Fruit fly (Drosophila melanogaster) whole organism, embryonic: Measurements from ENCODE around the gene Gr98d.

Experiments used
- Abd-B ChIP-seq: fragments of 200-800 bp; sonication (Bioruptor generic); optimal IDR thresholded peaks from 2 replicates; lab custom pipeline; 2018; ENCODE audit warnings: missing biosample characterization, mild to moderate bottlenecking, missing genetic modification characterization, moderate library complexity
- Adf1 ChIP-seq: fragments of 200-800 bp; sonication (Bioruptor generic); IDR thresholded peaks from 2 replicates; pipeline ENCODE4 v1.3.6; 2022; ENCODE audit warnings: missing biosample characterization, missing genetic modification characterization
- B-H1 ChIP-seq: fragments of 200-800 bp; sonication (Bioruptor generic); IDR thresholded peaks from 3 replicates; pipeline ENCODE4 v1.3.6; 2022; ENCODE audit warnings: missing biosample characterization, missing genetic modification characterization
- CG10565 ChIP-seq: fragments of 200-800 bp; sonication (Bioruptor generic); optimal IDR thresholded peaks from 3 replicates; lab custom pipeline; 2016; ENCODE audit warnings: missing biosample characterization, mild to moderate bottlenecking, missing genetic modification characterization
- CG11456 ChIP-seq: fragments of 200-800 bp; sonication (Bioruptor generic); IDR thresholded peaks from 3 replicates; pipeline ENCODE4 v1.3.6; 2022; ENCODE audit warnings: missing biosample characterization, missing genetic modification characterization
- CG12071 ChIP-seq: fragments of 200-800 bp; sonication (Bioruptor generic); optimal IDR thresholded peaks from 3 replicates; lab custom pipeline; 2018; ENCODE audit warnings: missing biosample characterization, mild to moderate bottlenecking, missing genetic modification characterization
- CG12219 ChIP-seq: fragments of 200-800 bp; sonication (Bioruptor generic); optimal IDR thresholded peaks from 3 replicates; lab custom pipeline; 2018; ENCODE audit warnings: missing biosample characterization, mild to moderate bottlenecking, missing genetic modification characterization
- CG12391 ChIP-seq: fragments of 200-800 bp; sonication (Bioruptor generic); optimal IDR thresholded peaks from 3 replicates; lab custom pipeline; 2018; ENCODE audit warnings: missing biosample characterization, mild to moderate bottlenecking, missing genetic modification characterization, moderate library complexity
- CG12769 ChIP-seq: fragments of 200-800 bp; sonication (Bioruptor generic); optimal IDR thresholded peaks from 2 replicates; lab custom pipeline; 2019; ENCODE audit warnings: missing biosample characterization, mild to moderate bottlenecking, missing genetic modification characterization, moderate library complexity
- CG12942 ChIP-seq: fragments of 200-800 bp; sonication (Bioruptor generic); optimal IDR thresholded peaks from 3 replicates; lab custom pipeline; 2016; ENCODE audit warnings: missing biosample characterization, missing genetic modification characterization
- CG13296 ChIP-seq: fragments of 200-800 bp; sonication (Bioruptor generic); optimal IDR thresholded peaks from 3 replicates; lab custom pipeline; 2018; ENCODE audit warnings: missing biosample characterization, mild to moderate bottlenecking, missing genetic modification characterization
- CG16863 ChIP-seq: fragments of 200-800 bp; sonication (Bioruptor generic); optimal IDR thresholded peaks from 3 replicates; lab custom pipeline; 2016; ENCODE audit warnings: missing biosample characterization, missing genetic modification characterization
- CG17612 ChIP-seq: fragments of 200-800 bp; sonication (Bioruptor generic); IDR thresholded peaks from 2 replicates; pipeline ENCODE4 v1.3.6; 2022; ENCODE audit warnings: missing biosample characterization, missing genetic modification characterization
- CG1792 ChIP-seq: fragments of 200-800 bp; sonication (Bioruptor generic); optimal IDR thresholded peaks from 2 replicates; lab custom pipeline; 2016; ENCODE audit warnings: missing biosample characterization, missing genetic modification characterization
- CG18011 ChIP-seq: fragments of 200-800 bp; sonication (Bioruptor generic); optimal IDR thresholded peaks from 2 replicates; lab custom pipeline; 2017; ENCODE audit warnings: missing biosample characterization, missing genetic modification characterization, mild to moderate bottlenecking, moderate library complexity, missing genotype
- CG1832 ChIP-seq: fragments of 200-800 bp; sonication (Bioruptor generic); optimal IDR thresholded peaks from 2 replicates; lab custom pipeline; 2017; ENCODE audit warnings: missing biosample characterization, mild to moderate bottlenecking, missing genetic modification characterization, inconsistent platforms
- CG2678 ChIP-seq: fragments of 200-800 bp; sonication (Bioruptor generic); optimal IDR thresholded peaks from 3 replicates; lab custom pipeline; 2019; ENCODE audit warnings: missing biosample characterization, mild to moderate bottlenecking, missing genetic modification characterization, moderate library complexity
- CG34224 ChIP-seq: fragments of 200-800 bp; sonication (Bioruptor generic); IDR thresholded peaks from 3 replicates; pipeline ENCODE4 v1.3.6; 2022; ENCODE audit warnings: missing biosample characterization, missing genetic modification characterization; ENCODE audit not compliant: partially characterized antibody
- CG3847 ChIP-seq: fragments of 200-800 bp; sonication (Bioruptor generic); IDR thresholded peaks from 2 replicates; pipeline ENCODE4 v1.3.6; 2022; ENCODE audit warnings: missing biosample characterization, missing genetic modification characterization
- CG42726 ChIP-seq: fragments of 200-800 bp; sonication (Bioruptor generic); IDR thresholded peaks from 2 replicates; pipeline ENCODE4 v1.3.6; 2022; ENCODE audit warnings: missing biosample characterization, missing genetic modification characterization; ENCODE audit not compliant: partially characterized antibody
- CG4328 ChIP-seq: fragments of 200-800 bp; sonication (Bioruptor generic); optimal IDR thresholded peaks from 3 replicates; lab custom pipeline; 2017; ENCODE audit warnings: missing biosample characterization, missing genetic modification reagents, missing genetic modification characterization
- CG4404 ChIP-seq: fragments of 200-800 bp; sonication (Bioruptor generic); IDR thresholded peaks from 2 replicates; pipeline ENCODE4 v1.3.6; 2022; ENCODE audit warnings: missing biosample characterization, missing genetic modification characterization
- CG4707 ChIP-seq: fragments of 200-800 bp; sonication (Bioruptor generic); optimal IDR thresholded peaks from 2 replicates; lab custom pipeline; 2018; ENCODE audit warnings: missing biosample characterization, mild to moderate bottlenecking, missing genetic modification characterization, moderate library complexity
- CG8089 ChIP-seq: fragments of 200-800 bp; sonication (Bioruptor generic); optimal IDR thresholded peaks from 3 replicates; lab custom pipeline; 2016; ENCODE audit warnings: missing biosample characterization, missing genetic modification characterization
- CG8388 ChIP-seq: fragments of 200-800 bp; sonication (Bioruptor generic); optimal IDR thresholded peaks from 2 replicates; lab custom pipeline; 2019; ENCODE audit warnings: missing biosample characterization, mild to moderate bottlenecking, missing genetic modification characterization, moderate library complexity
- CG8478 ChIP-seq: fragments of >200 bp; optimal IDR thresholded peaks from 2 replicates; lab custom pipeline; 2018
- CG9797 ChIP-seq: fragments of 200-800 bp; sonication (Bioruptor generic); optimal IDR thresholded peaks from 3 replicates; lab custom pipeline; 2018; ENCODE audit warnings: missing biosample characterization, mild to moderate bottlenecking, missing genetic modification characterization
- Eip74EF ChIP-seq, 2 experiments: fragments of 200-800 bp in 1 of 2; fragments of >200 bp in 1 of 2; sonication (Bioruptor generic) in 1 of 2; optimal IDR thresholded peaks; 2 replicates each; lab custom pipeline; 2017 to 2019; ENCODE audit warnings: missing biosample characterization in 2 of 2, missing genetic modification characterization in 2 of 2, mild to moderate bottlenecking in 1 of 2, moderate library complexity in 1 of 2
- H2.0 ChIP-seq: fragments of 200-800 bp; sonication (Bioruptor generic); IDR thresholded peaks from 2 replicates; pipeline ENCODE4 v1.3.6; 2022; ENCODE audit warnings: missing biosample characterization, missing genetic modification characterization
- Jarid2 ChIP-seq: fragments of 200-800 bp; sonication (Bioruptor generic); optimal IDR thresholded peaks from 3 replicates; lab custom pipeline; 2017; ENCODE audit warnings: mild to moderate bottlenecking, missing biosample characterization, missing genetic modification reagents, missing genetic modification characterization
- Lim3 ChIP-seq: fragments of 200-800 bp; sonication (Bioruptor generic); IDR thresholded peaks from 2 replicates; pipeline ENCODE4 v1.3.6; 2022; ENCODE audit warnings: missing biosample characterization, missing genetic modification characterization
- NfI ChIP-seq: fragments of 200-800 bp; sonication (Bioruptor generic); optimal IDR thresholded peaks from 3 replicates; lab custom pipeline; 2018; ENCODE audit warnings: missing biosample characterization, mild to moderate bottlenecking, missing genetic modification characterization, moderate library complexity
- Oli ChIP-seq: fragments of 200-800 bp; sonication (Bioruptor generic); optimal IDR thresholded peaks from 2 replicates; lab custom pipeline; 2018; ENCODE audit warnings: missing biosample characterization, mild to moderate bottlenecking, missing genetic modification characterization, moderate library complexity
- Poxn ChIP-seq: fragments of 200-800 bp; sonication (Bioruptor generic); IDR thresholded peaks from 2 replicates; pipeline ENCODE4 v1.3.6; 2022; ENCODE audit warnings: missing biosample characterization, missing genetic modification characterization
- Side ChIP-seq: fragments of 200-800 bp; sonication (Bioruptor generic); optimal IDR thresholded peaks from 2 replicates; lab custom pipeline; 2016; ENCODE audit warnings: missing biosample characterization, missing genetic modification characterization
- Stat92E ChIP-seq, 3 experiments: fragments of >200 bp in 2 of 3; fragments of 200-800 bp in 1 of 3; sonication (Bioruptor generic) in 1 of 3; optimal IDR thresholded peaks; 2 replicates each; lab custom pipeline; 2017 to 2019; ENCODE audit warnings: missing biosample characterization in 3 of 3, missing genetic modification characterization in 3 of 3, mild to moderate bottlenecking in 1 of 3, moderate library complexity in 1 of 3
- Xrp1 ChIP-seq: fragments of 200-800 bp; sonication (Bioruptor generic); IDR thresholded peaks from 2 replicates; pipeline ENCODE4 v1.3.6; 2022; ENCODE audit warnings: missing biosample characterization, missing genetic modification characterization
- YL-1 ChIP-seq: fragments of 200-800 bp; sonication (Bioruptor generic); optimal IDR thresholded peaks from 3 replicates; lab custom pipeline; 2017; ENCODE audit warnings: missing biosample characterization, mild to moderate bottlenecking, missing genetic modification characterization
- al ChIP-seq: fragments of 200-800 bp; sonication (Bioruptor generic); IDR thresholded peaks from 2 replicates; pipeline ENCODE4 v1.3.6; 2022; ENCODE audit warnings: missing biosample characterization, missing genetic modification characterization
- bsh ChIP-seq, 2 experiments: fragments of 200-800 bp; sonication (Bioruptor generic); optimal IDR thresholded peaks; 2 replicates each; lab custom pipeline; 2017 to 2018; ENCODE audit warnings: mild to moderate bottlenecking in 2 of 2, missing biosample characterization in 2 of 2, missing genetic modification characterization in 2 of 2, moderate library complexity in 1 of 2
- chinmo ChIP-seq: fragments of 200-800 bp; sonication (Bioruptor generic); IDR thresholded peaks from 4 replicates; pipeline ENCODE4 v1.3.6; 2022; ENCODE audit warnings: missing biosample characterization, missing genetic modification characterization; ENCODE audit not compliant: partially characterized antibody
- disco-r ChIP-seq: fragments of 200-800 bp; sonication (Bioruptor generic); optimal IDR thresholded peaks from 2 replicates; lab custom pipeline; 2016; ENCODE audit warnings: missing biosample characterization, missing genetic modification characterization
- dpn ChIP-seq, 2 experiments: fragments of 200-800 bp; sonication (Bioruptor generic); optimal IDR thresholded peaks; 3 replicates each; lab custom pipeline; 2016; ENCODE audit warnings: missing biosample characterization in 2 of 2, missing genetic modification characterization in 2 of 2
- ems ChIP-seq: fragments of 200-800 bp; sonication (Bioruptor generic); optimal IDR thresholded peaks from 3 replicates; lab custom pipeline; 2016; ENCODE audit warnings: missing biosample characterization, missing genetic modification characterization
- gem ChIP-seq: fragments of 200-800 bp; sonication (Bioruptor generic); optimal IDR thresholded peaks from 2 replicates; lab custom pipeline; 2019; ENCODE audit warnings: missing biosample characterization, mild to moderate bottlenecking, missing genetic modification characterization, moderate library complexity
- gfzf ChIP-seq: fragments of 200-800 bp; sonication (Bioruptor generic); optimal IDR thresholded peaks from 2 replicates; lab custom pipeline; 2016; ENCODE audit warnings: missing biosample characterization, mild to moderate bottlenecking, missing genetic modification characterization, moderate library complexity
- klu ChIP-seq: fragments of 200-800 bp; sonication (Bioruptor generic); IDR thresholded peaks from 2 replicates; pipeline ENCODE4 v1.3.6; 2022; ENCODE audit warnings: missing biosample characterization, missing genetic modification characterization
- lmd ChIP-seq: fragments of 200-800 bp; sonication (Bioruptor generic); IDR thresholded peaks from 2 replicates; pipeline ENCODE4 v1.3.6; 2022; ENCODE audit warnings: missing biosample characterization, missing genetic modification characterization
- pho ChIP-seq: fragments of 200-800 bp; sonication (Bioruptor generic); optimal IDR thresholded peaks from 2 replicates; lab custom pipeline; 2016; ENCODE audit warnings: missing biosample characterization, missing genetic modification characterization
- psq ChIP-seq: fragments of 200-800 bp; sonication (Bioruptor generic); optimal IDR thresholded peaks from 2 replicates; lab custom pipeline; 2017; ENCODE audit warnings: missing biosample characterization, missing genetic modification characterization
- sd ChIP-seq: fragments of 200-800 bp; sonication (Bioruptor generic); optimal IDR thresholded peaks from 3 replicates; lab custom pipeline; 2018; ENCODE audit warnings: missing biosample characterization, mild to moderate bottlenecking, missing genetic modification characterization, moderate library complexity
- zfh1 ChIP-seq: fragments of 200-800 bp; sonication (Bioruptor generic); IDR thresholded peaks from 3 replicates; pipeline ENCODE4 v1.3.6; 2022; ENCODE audit warnings: missing biosample characterization, missing genetic modification characterization

The Gr98d gene

dm6 chr3R:27553921-27554320 lies 8.1 kb downstream of the Gr98d start (continued):
- no peak for TF ChIP-seq CG42726 (GFP tag; lab: Robert Waterston, UW)
- TF ChIP-seq YL-1 (GFP tag; lab: Kevin White, UChicago) = no peak
- TF ChIP-seq CG34224 (GFP tag; lab: Robert Waterston, UW) = no peak
- TF ChIP-seq klu (GFP tag; lab: Robert Waterston, UW) = no peak
- TF ChIP-seq CG2678 (tag; lab: Kevin White, UChicago) = no peak
- TF ChIP-seq CG1832 (GFP tag; lab: Kevin White, UChicago) = no peak
- no peak for TF ChIP-seq chinmo
- peak; percentile 61 for TF ChIP-seq H2.0 (GFP tag; lab: Robert Waterston, UW)
- no peak for TF ChIP-seq psq (GFP tag; lab: Kevin White, UChicago)
- no peak for TF ChIP-seq gfzf
- TF ChIP-seq CG13296 (GFP tag; lab: Kevin White, UChicago) = no peak
- no peak for TF ChIP-seq Jarid2 (GFP tag; lab: Kevin White, UChicago)
- peak; percentile 13 for TF ChIP-seq Side (GFP tag; lab: Kevin White, UChicago)
- peak; percentile 22 for TF ChIP-seq NfI (GFP tag; lab: Kevin White, UChicago)
- no peak for TF ChIP-seq CG4328 (GFP tag; lab: Kevin White, UChicago)
- peak; percentile 32; the same call in 2 of the 3 replicates for TF ChIP-seq B-H1 (GFP tag; lab: Robert Waterston, UW)
- TF ChIP-seq CG4404 = peak; percentile 45; the same call in 1 of the 2 replicates
- TF ChIP-seq sd (tag; lab: Kevin White, UChicago) = no peak
- TF ChIP-seq gem (tag; lab: Kevin White, UChicago) = peak; percentile 74
- TF ChIP-seq zfh1 (GFP tag; lab: Robert Waterston, UW) = peak; percentile 68; the same call in 2 of the 3 replicates
- TF ChIP-seq CG17612 (GFP tag; lab: Robert Waterston, UW) = no peak
- TF ChIP-seq CG1792 (GFP tag; lab: Kevin White, UChicago) = no peak
- TF ChIP-seq bsh (GFP tag; optimal IDR thresholded peaks at IDR 0.05; lab: Kevin White, UChicago) = peak; percentile 15 to 57
- TF ChIP-seq Adf1 (GFP tag; lab: Robert Waterston, UW) = no peak
- TF ChIP-seq CG3847 = 0 out of 2 replicates have a peak, but pooled peaks have one; percentile 27
- TF ChIP-seq CG16863 (GFP tag; lab: Kevin White, UChicago) = no peak
- TF ChIP-seq Oli (tag; lab: Kevin White, UChicago) = peak; percentile 50
- peak in 1 of 2 experiments; percentile 13 for TF ChIP-seq dpn (GFP tag; optimal IDR thresholded peaks at IDR 0.05; lab: Kevin White, UChicago)
- TF ChIP-seq ems (GFP tag; lab: Kevin White, UChicago) = peak; percentile 2
- no peak for TF ChIP-seq CG12769
- no peak for TF ChIP-seq CG4707
- TF ChIP-seq disco-r (GFP tag; lab: Kevin White, UChicago) = no peak
- no peak for TF ChIP-seq al (GFP tag; lab: Robert Waterston, UW)
- TF ChIP-seq CG9797 = no peak
- TF ChIP-seq CG12071 (GFP tag; lab: Kevin White, UChicago) = no peak
- TF ChIP-seq Stat92E (GFP tag; optimal IDR thresholded peaks at IDR 0.05; lab: Kevin White, UChicago) = no peak
- TF ChIP-seq CG12219 (GFP tag; lab: Kevin White, UChicago) = peak; percentile 17

dm6 chr3R:27554964-27555363 lies 9.1 kb downstream of the Gr98d start:
- TF ChIP-seq CG10565 (GFP tag; lab: Kevin White, UChicago) = no peak
- peak; percentile 90 for TF ChIP-seq Xrp1 (GFP tag; lab: Robert Waterston, UW)
- TF ChIP-seq Poxn (GFP tag; lab: Robert Waterston, UW) = no peak
- TF ChIP-seq CG18011 (GFP tag; lab: Kevin White, UChicago) = peak; percentile 28
- peak in 1 of 2 experiments; percentile 76 for TF ChIP-seq Eip74EF (GFP tag; optimal IDR thresholded peaks at IDR 0.05; lab: Kevin White, UChicago)
- TF ChIP-seq CG11456 (GFP tag; lab: Robert Waterston, UW) = peak; percentile 72; the same call in 2 of the 3 replicates
- TF ChIP-seq CG8089 (GFP tag; lab: Kevin White, UChicago) = peak; percentile 60
- TF ChIP-seq lmd (GFP tag; lab: Robert Waterston, UW) = peak; percentile 84
- peak; percentile 73 for TF ChIP-seq Abd-B (GFP tag; lab: Kevin White, UChicago)
- TF ChIP-seq Lim3 = no peak
- TF ChIP-seq CG8478 (lab: Kevin White, UChicago) = no peak
- peak; percentile 62 for TF ChIP-seq CG12942 (GFP tag; lab: Kevin White, UChicago)
- peak; percentile 51 for TF ChIP-seq pho (GFP tag; lab: Kevin White, UChicago)
- TF ChIP-seq CG8388 (GFP tag; lab: Kevin White, UChicago) = peak; percentile 82
- peak; percentile 85 for TF ChIP-seq CG12391 (tag; lab: Kevin White, UChicago)
